Fruit fly (Drosophila melanogaster): ENCODE measurements around the gene CG33664.

DNA sequence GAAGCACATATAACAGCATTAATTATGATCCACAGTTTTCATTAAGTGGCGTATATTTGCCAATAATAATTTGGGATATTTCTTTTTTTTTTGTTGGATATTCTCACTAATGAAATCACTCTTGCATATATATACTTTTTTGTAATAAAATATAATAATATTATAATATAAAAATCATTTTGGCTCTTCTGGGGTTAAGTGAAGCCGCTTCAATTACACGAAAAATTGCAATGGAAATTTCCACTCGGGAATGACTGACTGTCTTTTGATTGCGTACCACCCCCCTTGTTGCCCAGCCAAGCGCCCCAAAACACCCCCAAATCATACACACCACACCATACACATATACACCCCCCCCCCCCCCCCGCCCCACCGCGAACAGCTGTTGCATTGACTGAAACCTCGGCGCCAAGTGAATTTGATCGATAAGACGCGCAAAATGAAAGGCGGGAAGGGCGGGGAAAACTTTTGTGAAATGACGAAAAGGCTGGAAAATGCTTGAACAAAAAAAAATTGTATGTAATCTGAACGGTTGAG, 39.4 kb upstream of the CG33664 start:
- TF ChIP-seq psq (optimal IDR thresholded peaks at IDR 0.05), result no peak
- TF ChIP-seq Myc (optimal IDR thresholded peaks at IDR 0.05), result no peak
- no peak for TF ChIP-seq ttk (optimal IDR thresholded peaks at IDR 0.05)
- TF ChIP-seq h (optimal IDR thresholded peaks at IDR 0.05), result no peak
- no peak for TF ChIP-seq Sin3A (optimal IDR thresholded peaks at IDR 0.05)

Data from Kc167 (cell line).